Worm (Caenorhabditis elegans): ENCODE data around the gene srbc-7.

DNA sequence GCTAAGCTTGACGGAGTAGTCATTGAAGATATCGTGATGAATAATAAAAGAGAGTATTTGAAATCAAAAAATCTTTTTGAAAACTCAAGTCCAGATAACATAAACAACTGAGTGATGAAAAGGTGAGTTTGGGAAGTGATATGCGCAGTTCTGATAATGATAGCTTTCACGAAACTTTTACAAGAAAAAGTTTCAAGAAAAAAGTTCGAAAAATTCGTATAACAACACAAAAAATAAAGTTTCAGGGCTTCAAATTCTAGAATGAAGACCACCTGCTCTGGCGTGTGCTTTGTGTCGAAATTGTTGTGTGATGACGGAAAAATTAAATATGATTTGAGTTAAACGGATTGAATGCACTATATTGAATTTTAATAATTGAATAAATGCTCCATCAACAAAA lies 32.7 kb upstream of the srbc-7 start, which contains the start of gene srb-19:
- no peak for TF ChIP-seq ztf-23 (GFP tag; IDR thresholded peaks at IDR 0.05)
- TF ChIP-seq flt-1 (GFP tag; IDR thresholded peaks at IDR 0.05), result no peak

All from whole organism, midembryonic.